Worm (Caenorhabditis elegans): ENCODE measurements around the gene R11D1.3.

Gene R11D1.3

ce11 chrV:12727104-12727637 lies 15.3 kb upstream of the R11D1.3 start, which contains the start of gene R11D1.13:
Gene R11D1.13, plus strand, starts transcription at chrV:12727154.
- TF ChIP-seq lin-13 (tag; optimal IDR thresholded peaks at IDR 0.05) (no peak), snpc-4 (tag; optimal IDR thresholded peaks at IDR 0.05) (no peak), hlh-1 (tag; optimal IDR thresholded peaks at IDR 0.05) (no peak), tbx-8 (GFP tag; optimal IDR thresholded peaks at IDR 0.05) (no peak), blmp-1 (tag; optimal IDR thresholded peaks at IDR 0.05) (no peak), ceh-83 (GFP tag; optimal IDR thresholded peaks at IDR 0.05) (no peak), ceh-39 (tag; optimal IDR thresholded peaks at IDR 0.05) (no peak), flh-1 (GFP tag; optimal IDR thresholded peaks at IDR 0.05) (no peak), unc-39 (tag; optimal IDR thresholded peaks at IDR 0.05) (no peak), zip-8 (tag; optimal IDR thresholded peaks at IDR 0.05) (no peak)

DNA sequence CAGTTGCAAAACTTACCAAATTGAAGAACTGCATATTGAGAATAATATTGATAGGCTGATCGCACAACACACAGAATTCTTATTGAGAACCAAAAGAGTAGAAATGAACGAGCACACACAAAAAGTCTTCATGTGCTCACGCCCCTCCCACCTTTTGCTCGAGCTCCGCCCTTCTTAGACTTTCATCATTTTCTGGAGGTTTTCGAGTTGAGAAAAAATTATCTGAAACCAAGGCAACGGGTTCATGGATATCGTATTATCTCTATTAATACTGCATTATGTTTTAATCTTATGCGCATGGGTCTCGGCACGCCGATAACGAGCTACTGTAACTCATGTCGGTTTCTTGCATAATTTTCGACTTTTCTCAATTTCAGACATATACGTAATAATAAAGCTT lies 14.0 kb upstream of the R11D1.3 start, which contains the start of gene R11D1.12:
TSS of gene R11D1.12 (minus strand) at position 101 of the 400 bp plus-strand sequence.
- TF ChIP-seq unc-39 (tag; optimal IDR thresholded peaks at IDR 0.05) (no peak), mep-1 (tag; optimal IDR thresholded peaks at IDR 0.05) (no peak)

DNA sequence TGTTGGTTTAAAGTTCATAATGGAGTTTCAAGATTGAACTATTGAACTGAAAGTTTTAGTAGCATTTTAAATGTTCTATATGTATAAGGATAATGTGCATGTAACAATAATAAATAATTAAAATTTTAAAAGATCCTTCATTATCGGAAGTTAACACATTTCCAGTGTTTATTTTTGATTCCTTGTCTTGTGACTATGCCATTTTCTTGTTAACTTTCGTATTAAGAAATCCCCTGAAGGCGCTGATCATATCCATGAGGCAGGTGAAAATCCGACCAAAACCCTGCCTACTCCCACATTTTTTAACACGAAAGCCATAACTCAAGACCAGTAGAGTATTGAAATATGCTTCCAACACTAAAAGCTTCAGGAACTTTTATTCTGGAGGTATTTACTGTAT lies 7.8 kb upstream of the R11D1.3 start, which contains the start of gene R11D1.7:
TSS of gene R11D1.7 (plus strand) at position 301 of the 400 bp plus-strand sequence.
- TF ChIP-seq unc-39 (tag; optimal IDR thresholded peaks at IDR 0.05) (no peak), sem-2 (GFP tag; optimal IDR thresholded peaks at IDR 0.05) (no peak), ceh-83 (GFP tag; optimal IDR thresholded peaks at IDR 0.05) (no peak)

DNA sequence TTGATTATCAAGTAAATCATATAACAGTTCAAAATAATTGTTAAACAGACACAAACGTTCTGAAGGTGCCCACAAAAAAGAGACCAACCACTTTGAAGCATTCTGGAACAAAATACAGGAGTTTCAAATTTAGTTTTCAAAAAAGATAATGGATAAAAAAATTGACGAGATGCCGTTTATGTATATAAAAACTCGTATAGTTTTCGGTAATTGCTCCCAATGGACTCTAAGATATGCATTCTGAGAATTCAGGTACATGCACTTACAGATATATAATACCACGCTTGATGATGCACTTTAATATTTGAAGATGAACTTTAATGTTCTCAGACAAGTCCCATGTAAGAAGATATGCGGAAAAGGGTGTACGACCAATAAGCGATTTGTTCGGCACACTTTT lies 6.7 kb upstream of the R11D1.3 start, which contains the start of gene str-181:
TSS of gene str-181 (minus strand) at position 101 of the 400 bp plus-strand sequence.
- TF ChIP-seq pha-4 (tag; optimal IDR thresholded peaks at IDR 0.05) (no peak), nhr-76 (tag; optimal IDR thresholded peaks at IDR 0.05) (no peak), nhr-12 (tag; optimal IDR thresholded peaks at IDR 0.05) (no peak), bed-3 (GFP tag; optimal IDR thresholded peaks at IDR 0.05) (no peak), ces-1 (GFP tag; optimal IDR thresholded peaks at IDR 0.05) (no peak), mep-1 (tag; optimal IDR thresholded peaks at IDR 0.05) (no peak), ceh-39 (tag; optimal IDR thresholded peaks at IDR 0.05) (no peak), hlh-1 (tag; optimal IDR thresholded peaks at IDR 0.05) (no peak), cnd-1 (tag; optimal IDR thresholded peaks at IDR 0.05) (no peak), nhr-2 (tag; optimal IDR thresholded peaks at IDR 0.05) (no peak), unc-120 (tag; optimal IDR thresholded peaks at IDR 0.05; ENCODE audit: poor library complexity, severe bottlenecking) (no peak), blmp-1 (tag; optimal IDR thresholded peaks at IDR 0.05) (no peak), elt-1 (tag; optimal IDR thresholded peaks at IDR 0.05; ENCODE audit: borderline replicate concordance, insufficient read depth) (no peak)

DNA sequence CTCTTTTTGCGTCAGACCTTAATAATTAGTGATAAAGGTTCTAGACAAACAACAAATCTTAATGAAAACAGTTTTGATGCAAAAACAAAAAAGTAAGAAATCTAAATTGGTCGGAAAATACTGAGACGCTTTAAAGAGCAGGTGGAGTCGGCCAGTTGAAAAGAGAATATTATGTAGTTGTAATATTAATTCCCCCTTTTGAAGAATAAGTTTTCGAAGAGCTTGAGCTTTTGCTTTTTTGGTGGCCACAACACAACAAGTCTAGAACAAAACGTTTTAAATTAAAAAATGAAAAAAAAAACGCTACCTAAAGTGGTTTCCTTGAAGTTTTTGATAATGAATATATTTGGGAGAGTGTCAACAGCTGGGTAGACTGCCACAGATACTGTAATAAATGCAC lies 4.5 kb upstream of the R11D1.3 start, which contains the start of gene str-178:
TSS of gene str-178 (minus strand) at position 101 of the 400 bp plus-strand sequence.
- no peak for TF ChIP-seq nhr-28 (tag; optimal IDR thresholded peaks at IDR 0.05)
- TF ChIP-seq flh-1 (GFP tag; optimal IDR thresholded peaks at IDR 0.05), result no peak
- TF ChIP-seq snpc-4 (tag; optimal IDR thresholded peaks at IDR 0.05), result no peak
- TF ChIP-seq unc-62 (GFP tag; optimal IDR thresholded peaks at IDR 0.05), result no peak

DNA sequence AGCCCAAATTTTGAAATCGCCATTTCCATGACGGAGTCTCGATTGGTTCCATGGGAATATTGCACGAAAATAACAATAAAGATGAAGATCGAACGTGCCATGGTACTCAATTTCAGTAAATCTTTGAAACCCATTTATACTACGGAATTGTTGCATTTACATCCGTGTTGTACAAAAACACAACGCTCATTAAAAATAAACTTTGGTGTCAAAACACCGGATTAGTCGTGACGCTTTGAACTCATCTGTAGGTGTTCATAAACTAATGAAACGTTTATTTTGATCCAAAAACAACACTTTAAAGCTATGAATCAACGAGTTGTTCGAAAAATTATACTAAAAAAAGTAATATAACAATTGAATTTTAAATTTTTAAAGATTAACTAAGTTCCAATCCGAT lies 2.2 kb upstream of the R11D1.3 start, which contains the start of gene R11D1.4:
TSS of gene R11D1.4 (minus strand) at position 101 of the 400 bp plus-strand sequence.
- TF ChIP-seq mep-1 (tag; optimal IDR thresholded peaks at IDR 0.05) (no peak), tbx-8 (GFP tag; optimal IDR thresholded peaks at IDR 0.05) (no peak), nhr-2 (tag; optimal IDR thresholded peaks at IDR 0.05) (no peak), nhr-237 (tag; optimal IDR thresholded peaks at IDR 0.05) (no peak), unc-120 (tag; optimal IDR thresholded peaks at IDR 0.05; ENCODE audit: poor library complexity, severe bottlenecking) (no peak), elt-3 (tag; optimal IDR thresholded peaks at IDR 0.05) (no peak), ceh-83 (GFP tag; optimal IDR thresholded peaks at IDR 0.05) (no peak), sem-2 (GFP tag; optimal IDR thresholded peaks at IDR 0.05) (no peak), blmp-1 (tag; optimal IDR thresholded peaks at IDR 0.05) (no peak), lin-32 (GFP tag; optimal IDR thresholded peaks at IDR 0.05) (no peak), drap-1 (GFP tag; optimal IDR thresholded peaks at IDR 0.05) (no peak), mls-2 (tag; optimal IDR thresholded peaks at IDR 0.05) (no peak), ces-1 (GFP tag; optimal IDR thresholded peaks at IDR 0.05) (no peak), sptf-1 (tag; optimal IDR thresholded peaks at IDR 0.05) (no peak)

Data from whole organism, mixed stage, embryonic.